Worm (Caenorhabditis elegans): ENCODE measurements around the gene F42E11.3.

Gene F42E11.3

DNA sequence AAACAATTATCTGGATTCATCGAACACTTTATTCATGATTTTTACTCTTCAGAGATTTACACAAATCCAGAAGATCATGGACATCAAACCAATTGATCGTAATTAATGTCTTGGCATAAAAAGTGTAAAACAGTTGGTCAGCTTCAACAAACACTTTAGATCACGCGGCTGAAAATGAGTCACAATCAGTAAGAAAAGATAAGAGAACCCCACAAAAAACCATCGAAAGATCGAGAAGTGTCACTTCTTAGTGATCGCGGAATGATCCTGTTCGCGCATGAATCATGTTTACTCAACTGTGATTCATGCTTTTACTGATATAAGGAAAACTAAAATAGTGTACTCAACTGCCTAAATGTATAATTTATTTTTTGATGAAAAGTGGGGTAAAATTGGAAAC lies 34.0 kb upstream of the F42E11.3 start:
- TF ChIP-seq ZK546.5 (tag; optimal IDR thresholded peaks at IDR 0.05) = no peak
- peak; percentile 41 for TF ChIP-seq crh-2 (tag; optimal IDR thresholded peaks at IDR 0.05)
- TF ChIP-seq R02D3.7 (tag; optimal IDR thresholded peaks at IDR 0.05) = no peak
- TF ChIP-seq nhr-23 (tag; optimal IDR thresholded peaks at IDR 0.05) = no peak
- peak in 1 of 2 experiments; percentile 39 for TF ChIP-seq lsy-2 (tag; optimal IDR thresholded peaks at IDR 0.05)
- TF ChIP-seq nhr-237 (tag; optimal IDR thresholded peaks at IDR 0.05) = no peak
- peak; percentile 66 for TF ChIP-seq fos-1 (tag; optimal IDR thresholded peaks at IDR 0.05)
- TF ChIP-seq C34F6.9 (tag; optimal IDR thresholded peaks at IDR 0.05) = peak; percentile 63
- peak; percentile 42 for TF ChIP-seq nhr-129 (tag; optimal IDR thresholded peaks at IDR 0.05)
- TF ChIP-seq ztf-1 (GFP tag; conservative IDR thresholded peaks at IDR 0.05) = no peak
- TF ChIP-seq sma-3 (GFP tag; optimal IDR thresholded peaks at IDR 0.05) = peak; percentile 70
- TF ChIP-seq skn-1 (tag; optimal IDR thresholded peaks at IDR 0.05) = no peak
- TF ChIP-seq sma-9 (GFP tag; optimal IDR thresholded peaks at IDR 0.05) = peak; percentile 61
- no peak for TF ChIP-seq sma-9 (tag; optimal IDR thresholded peaks at IDR 0.05)
- no peak for TF ChIP-seq lin-39 (tag; optimal IDR thresholded peaks at IDR 0.05)
- no peak for TF ChIP-seq ama-1 (optimal IDR thresholded peaks at IDR 0.05)
- no peak for TF ChIP-seq elt-1 (tag; optimal IDR thresholded peaks at IDR 0.05)
- TF ChIP-seq F13H6.1 (tag; optimal IDR thresholded peaks at IDR 0.05) = peak; percentile 66
- TF ChIP-seq mbf-1 (tag; optimal IDR thresholded peaks at IDR 0.05) = no peak
- no peak for TF ChIP-seq elt-3 (tag; optimal IDR thresholded peaks at IDR 0.05)
- TF ChIP-seq ceh-16 (tag; optimal IDR thresholded peaks at IDR 0.05) = no peak
- TF ChIP-seq ceh-82 (tag; optimal IDR thresholded peaks at IDR 0.05) = no peak

DNA sequence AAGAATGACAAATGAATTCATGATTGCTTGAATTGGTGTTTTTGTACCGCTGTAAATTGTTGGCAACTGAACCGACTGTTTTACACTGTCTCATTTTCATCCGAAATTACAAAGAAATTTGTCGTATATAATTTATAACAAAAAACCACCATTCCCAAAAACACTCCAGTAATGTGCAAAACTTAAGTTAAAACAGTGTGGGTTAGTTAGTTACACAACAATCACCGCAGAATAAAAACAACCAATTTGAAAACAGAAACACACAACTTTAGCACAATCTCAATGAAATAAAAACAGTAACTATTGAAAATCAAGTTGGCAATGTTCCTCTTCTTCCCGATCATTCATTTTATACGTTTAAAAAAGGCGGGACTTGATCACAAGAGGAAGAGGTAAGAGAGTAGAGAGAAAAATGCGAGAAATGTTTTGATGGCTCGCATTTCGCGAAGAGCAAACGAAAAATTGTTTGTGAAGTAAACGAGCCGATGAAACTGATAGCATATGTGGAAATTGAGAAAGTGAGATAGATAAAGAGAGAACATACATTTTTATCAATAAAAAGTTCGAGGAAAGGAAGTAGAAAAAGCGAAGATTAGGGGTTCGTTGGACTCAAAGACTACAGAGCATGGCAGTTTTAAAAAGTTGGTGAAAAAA lies 32.4 kb upstream of the F42E11.3 start, which contains the start of gene F08B12.4:
F08B12.4 (minus strand) TSS at position 51 of the 654 bp plus-strand sequence.
- no peak for TF ChIP-seq lin-39 (tag; optimal IDR thresholded peaks at IDR 0.05)
- no peak for TF ChIP-seq mbf-1 (tag; optimal IDR thresholded peaks at IDR 0.05)
- peak; percentile 31 for TF ChIP-seq nhr-129 (tag; optimal IDR thresholded peaks at IDR 0.05)
- TF ChIP-seq nhr-25 (tag; optimal IDR thresholded peaks at IDR 0.05) = no peak
- TF ChIP-seq nhr-77 (tag; optimal IDR thresholded peaks at IDR 0.05) = no peak
- no peak for TF ChIP-seq unc-39 (tag; optimal IDR thresholded peaks at IDR 0.05)
- no peak for TF ChIP-seq nhr-11 (tag; optimal IDR thresholded peaks at IDR 0.05)
- peak; percentile 36 for TF ChIP-seq sma-9 (GFP tag; optimal IDR thresholded peaks at IDR 0.05)
- TF ChIP-seq sma-9 (tag; optimal IDR thresholded peaks at IDR 0.05) = no peak
- no peak for TF ChIP-seq ztf-1 (GFP tag; conservative IDR thresholded peaks at IDR 0.05)
- no peak for TF ChIP-seq sem-4 (tag; optimal IDR thresholded peaks at IDR 0.05)
- peak; percentile 24 for TF ChIP-seq C34F6.9 (tag; optimal IDR thresholded peaks at IDR 0.05)
- peak; percentile 88 for TF ChIP-seq fos-1 (tag; optimal IDR thresholded peaks at IDR 0.05)
- TF ChIP-seq snpc-4 (tag; optimal IDR thresholded peaks at IDR 0.05) = no peak
- no peak for TF ChIP-seq blmp-1 (tag; optimal IDR thresholded peaks at IDR 0.05; ENCODE audit: insufficient read depth)
- TF ChIP-seq peb-1 (tag; optimal IDR thresholded peaks at IDR 0.05) = no peak
- no peak for TF ChIP-seq ztf-11 (tag; optimal IDR thresholded peaks at IDR 0.05)
- TF ChIP-seq ceh-82 (tag; optimal IDR thresholded peaks at IDR 0.05) = no peak
- no peak for TF ChIP-seq nhr-6 (tag; optimal IDR thresholded peaks at IDR 0.05)
- TF ChIP-seq sma-3 (GFP tag; optimal IDR thresholded peaks at IDR 0.05) = no peak
- no peak for TF ChIP-seq dmd-4 (tag; optimal IDR thresholded peaks at IDR 0.05)
- peak; percentile 59 for TF ChIP-seq F13H6.1 (tag; optimal IDR thresholded peaks at IDR 0.05)
- no peak for TF ChIP-seq nhr-23 (tag; optimal IDR thresholded peaks at IDR 0.05)
- TF ChIP-seq unc-55 (GFP tag; optimal IDR thresholded peaks at IDR 0.05) = no peak
- no peak for TF ChIP-seq unc-62 (GFP tag; optimal IDR thresholded peaks at IDR 0.05)
- no peak for TF ChIP-seq ceh-16 (tag; optimal IDR thresholded peaks at IDR 0.05)
- no peak for TF ChIP-seq nhr-21 (tag; optimal IDR thresholded peaks at IDR 0.05)
- no peak for TF ChIP-seq Y55F3AM.14 (GFP tag; optimal IDR thresholded peaks at IDR 0.05)
- TF ChIP-seq alr-1 (tag; optimal IDR thresholded peaks at IDR 0.05) = no peak
- no peak for TF ChIP-seq ztf-4 (tag; optimal IDR thresholded peaks at IDR 0.05)
- TF ChIP-seq elt-1 (tag; optimal IDR thresholded peaks at IDR 0.05) = no peak
- TF ChIP-seq lsy-2 (tag; optimal IDR thresholded peaks at IDR 0.05) = peak in 1 of 2 experiments; percentile 5
- TF ChIP-seq mdl-1 (tag; optimal IDR thresholded peaks at IDR 0.05) = no peak
- no peak for TF ChIP-seq aly-2 (tag; optimal IDR thresholded peaks at IDR 0.05)
- TF ChIP-seq ZK546.5 (tag; optimal IDR thresholded peaks at IDR 0.05) = no peak
- TF ChIP-seq gmeb-1 (tag; optimal IDR thresholded peaks at IDR 0.05) = peak; percentile 6
- no peak for TF ChIP-seq zag-1 (tag; optimal IDR thresholded peaks at IDR 0.05)
- TF ChIP-seq lin-13 (GFP tag; optimal IDR thresholded peaks at IDR 0.05) = no peak
- TF ChIP-seq egl-27 (tag; optimal IDR thresholded peaks at IDR 0.05) = no peak
- no peak for TF ChIP-seq R02D3.7 (tag; optimal IDR thresholded peaks at IDR 0.05)
- TF ChIP-seq mab-5 (tag; optimal IDR thresholded peaks at IDR 0.05) = no peak
- TF ChIP-seq nhr-237 (tag; optimal IDR thresholded peaks at IDR 0.05) = no peak
- no peak for TF ChIP-seq elt-3 (tag; optimal IDR thresholded peaks at IDR 0.05)
- TF ChIP-seq nhr-12 (tag; optimal IDR thresholded peaks at IDR 0.05) = no peak
- TF ChIP-seq ama-1 (optimal IDR thresholded peaks at IDR 0.05) = peak; percentile 78
- TF ChIP-seq skn-1 (tag; optimal IDR thresholded peaks at IDR 0.05) = no peak
- TF ChIP-seq lin-11 (tag; optimal IDR thresholded peaks at IDR 0.05) = no peak
- TF ChIP-seq nhr-10 (tag; optimal IDR thresholded peaks at IDR 0.05) = no peak
- TF ChIP-seq crh-2 (tag; optimal IDR thresholded peaks at IDR 0.05) = peak; percentile 16
